Fruit fly (Drosophila melanogaster) whole organism, wandering third instar larva: Measurements from ENCODE around the gene Rbp4.

Experiments
- OdsH ChIP-seq: fragments of 200-800 bp; sonication (Bioruptor generic); optimal IDR thresholded peaks from 2 replicates; lab custom pipeline; 2016; ENCODE audit warnings: missing biosample characterization, mild to moderate bottlenecking, missing genetic modification characterization
- Vsx2 ChIP-seq: fragments of 200-300, 225-300 bp; sonication (Bioruptor generic); optimal IDR thresholded peaks from 2 replicates; lab custom pipeline; 2018; ENCODE audit warnings: missing biosample characterization, missing genetic modification characterization; ENCODE audit not compliant: partially characterized antibody

Rbp4 gene

DNA sequence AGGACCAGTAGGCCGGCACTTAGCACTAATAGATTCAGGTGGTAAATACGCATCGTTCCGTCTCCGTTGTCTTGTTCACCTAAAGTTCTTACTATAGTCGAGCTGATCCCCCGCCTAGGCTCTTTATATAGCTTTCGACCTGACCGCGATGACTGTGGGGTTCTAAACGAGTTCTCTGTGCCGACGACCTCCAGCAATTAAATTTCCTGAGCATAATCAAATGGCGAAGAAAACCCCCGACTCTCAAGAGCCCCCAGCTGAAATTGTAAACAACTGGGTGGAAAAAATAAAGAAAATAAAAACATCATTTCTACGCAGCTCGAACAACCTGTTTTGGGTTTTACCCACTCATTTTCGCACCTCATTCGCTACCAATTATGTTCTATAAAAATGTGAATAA is 47.0 kb downstream of the Rbp4 start, which contains the start of gene CG9759:
Gene CG9759 (minus strand): TSS at position 101 of the 400 bp plus-strand sequence.
- TF ChIP-seq Vsx2 (GFP tag; lab: Kevin White, UChicago): no peak
- TF ChIP-seq OdsH (GFP tag; lab: Kevin White, UChicago): no peak
